Worm (Caenorhabditis elegans): ENCODE measurements around the gene F53A9.8.

ce11 chrX:8750660-8751059, 32.0 kb upstream of the F53A9.8 start, which contains the start of gene asns-2:
- TF ChIP-seq hlh-15 (tag; optimal IDR thresholded peaks at IDR 0.05) (no peak), tbx-7 (tag; optimal IDR thresholded peaks at IDR 0.05) (no peak), pha-4 (tag; optimal IDR thresholded peaks at IDR 0.05) (no peak), ttx-3 (tag; optimal IDR thresholded peaks at IDR 0.05) (no peak), sox-4 (tag; optimal IDR thresholded peaks at IDR 0.05) (no peak), F13H6.1 (tag; optimal IDR thresholded peaks at IDR 0.05) (no peak), hlh-6 (tag; optimal IDR thresholded peaks at IDR 0.05) (no peak), madf-2 (tag; optimal IDR thresholded peaks at IDR 0.05) (no peak)

Data from whole organism, late embryonic.